Fruit fly (Drosophila melanogaster) whole organism, pupa: ENCODE measurements around the gene RapGAP1.

ENCODE experiments used
- CG13204 ChIP-seq: fragments of 200-800 bp; sonication (Bioruptor generic); optimal IDR thresholded peaks from 2 replicates; lab custom pipeline; 2018; ENCODE audit warnings: missing biosample characterization, mild to moderate bottlenecking, missing genetic modification characterization, moderate library complexity
- CG14655 ChIP-seq: fragments of 200-800 bp; sonication (Bioruptor generic); optimal IDR thresholded peaks from 3 replicates; lab custom pipeline; 2017; ENCODE audit warnings: mild to moderate bottlenecking, missing biosample characterization, missing genetic modification reagents, missing genetic modification characterization
- CG34367 ChIP-seq: fragments of 200-800 bp; sonication (Bioruptor generic); optimal IDR thresholded peaks from 2 replicates; lab custom pipeline; 2018; ENCODE audit warnings: missing biosample characterization, mild to moderate bottlenecking, missing genetic modification characterization
- Pif1A ChIP-seq: fragments of 200-800 bp; sonication (Bioruptor generic); optimal IDR thresholded peaks from 3 replicates; lab custom pipeline; 2016; ENCODE audit warnings: missing biosample characterization, missing genetic modification characterization
- fd96Ca ChIP-seq: fragments of 200-800 bp; sonication (Bioruptor generic); IDR thresholded peaks from 3 replicates; pipeline ENCODE4 v1.3.6; 2022; ENCODE audit warnings: missing biosample characterization, missing genetic modification characterization

DNA sequence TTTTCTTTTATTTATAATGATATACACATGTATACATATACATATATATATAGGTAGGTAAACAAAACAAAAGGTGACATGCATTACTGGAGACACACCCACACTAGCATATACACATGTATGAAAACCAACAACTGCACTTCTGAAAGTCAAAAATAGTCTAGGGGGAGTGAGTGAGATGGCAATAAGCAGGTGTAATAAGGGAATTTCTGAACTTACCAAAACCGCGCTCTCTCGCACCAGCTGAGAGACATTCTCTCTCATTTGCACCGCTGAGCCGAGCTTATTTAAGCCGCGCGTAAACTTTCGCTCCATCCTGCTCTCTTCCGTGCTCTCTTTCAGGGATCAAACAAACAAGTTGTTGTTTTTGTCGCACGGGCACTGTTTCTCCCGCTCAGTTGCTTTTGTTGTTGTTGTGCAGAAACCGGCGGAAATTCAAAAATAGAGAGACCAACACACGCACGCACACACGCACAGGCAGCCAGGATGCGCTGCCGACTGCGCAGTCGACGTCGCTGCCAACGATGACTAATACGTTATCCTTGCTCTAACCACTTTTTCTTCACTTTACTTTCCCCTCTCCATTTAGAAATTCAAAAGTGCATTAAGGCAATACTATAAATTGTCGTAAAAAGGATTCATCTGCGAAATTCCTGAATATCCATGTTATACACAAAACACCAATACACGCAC is 83.3 kb downstream of the RapGAP1 start:
- TF ChIP-seq fd96Ca (GFP tag; lab: Robert Waterston, UW) = 0 out of 3 replicates have a peak, but pooled peaks have one; percentile 24
- no peak for TF ChIP-seq CG14655 (GFP tag; lab: Kevin White, UChicago)
- TF ChIP-seq Pif1A (GFP tag; lab: Kevin White, UChicago) = no peak
- no peak for TF ChIP-seq CG13204 (GFP tag; lab: Kevin White, UChicago)
- TF ChIP-seq CG34367 (tag; lab: Kevin White, UChicago) = no peak
